Worm (Caenorhabditis elegans) whole organism, young adult: ENCODE results near the gene rpl-16.
A peak's percentile ranks its signal among the peaks of the same experiment; 100 is the strongest.

Experiments
- B0336.3 ChIP-seq: fragments of 200-800 bp; sonication (Bioruptor generic); IDR thresholded peaks from 2 replicates; pipeline ENCODE4 v1.3.6; 2022; ENCODE audit warnings: missing genetic modification characterization, missing compliant biosample characterization
- F33H1.4 ChIP-seq: fragments of 200-800 bp; sonication (Bioruptor generic); IDR thresholded peaks from 2 replicates; pipeline ENCODE4 v1.3.6; 2022; ENCODE audit warnings: missing genetic modification reagents, missing genetic modification characterization, missing compliant biosample characterization
- F49E8.2 ChIP-seq: sonication (generic microtip); optimal IDR thresholded peaks from 3 replicates; lab custom pipeline; 2017; ENCODE audit warnings: missing genetic modification characterization, mild to moderate bottlenecking, missing compliant biosample characterization, antibody characterized with exemption, moderate library complexity; ENCODE audit not compliant: insufficient read depth
- F55B11.4 ChIP-seq: sonication (generic microtip); optimal IDR thresholded peaks from 2 replicates; lab custom pipeline; 2016; ENCODE audit warnings: missing compliant biosample characterization, missing genetic modification characterization, borderline replicate concordance; ENCODE audit not compliant: insufficient read depth
- Y56A3A.18 ChIP-seq: fragments of 200-800 bp; sonication (Bioruptor generic); IDR thresholded peaks from 2 replicates; pipeline ENCODE4 v1.3.6; 2022; ENCODE audit warnings: missing genetic modification reagents, missing genetic modification characterization, missing compliant biosample characterization
- ZK185.1 ChIP-seq: sonication (generic microtip); optimal IDR thresholded peaks from 2 replicates; lab custom pipeline; 2016; ENCODE audit warnings: mild to moderate bottlenecking, missing genetic modification characterization, missing compliant biosample characterization; ENCODE audit not compliant: poor library complexity, severe bottlenecking
- aptf-3 ChIP-seq: fragments of 200-800 bp; sonication (Bioruptor generic); IDR thresholded peaks from 2 replicates; pipeline ENCODE4 v1.3.6; 2022; ENCODE audit warnings: missing genetic modification characterization, missing compliant biosample characterization
- athp-1 ChIP-seq: sonication (generic microtip); optimal IDR thresholded peaks from 2 replicates; lab custom pipeline; 2017; ENCODE audit warnings: mild to moderate bottlenecking, missing genetic modification characterization, missing compliant biosample characterization
- bed-2 ChIP-seq: fragments of 200-800 bp; sonication (Bioruptor generic); IDR thresholded peaks from 2 replicates; pipeline ENCODE4 v1.3.6; 2022; ENCODE audit warnings: missing genetic modification reagents, missing genetic modification characterization, missing compliant biosample characterization
- ccch-3 ChIP-seq: fragments of 200-800 bp; sonication (Bioruptor generic); optimal IDR thresholded peaks from 2 replicates; lab custom pipeline; 2018; ENCODE audit warnings: mild to moderate bottlenecking, missing genetic modification characterization, missing compliant biosample characterization
- cebp-1 ChIP-seq, 2 experiments: fragments of 200-800 bp in 1 of 2; sonication (Bioruptor generic) in 1 of 2; sonication (generic microtip) in 1 of 2; IDR thresholded peaks in 1 of 2; optimal IDR thresholded peaks in 1 of 2; 2 replicates each; pipeline versions ENCODE4 v1.3.6 to Lab custom; 2017 to 2022; ENCODE audit warnings: missing compliant biosample characterization in 2 of 2, missing genetic modification characterization in 2 of 2, mild to moderate bottlenecking in 1 of 2, missing genetic modification reagents in 1 of 2, moderate library complexity in 1 of 2
- cebp-2 ChIP-seq: fragments of 200-800 bp; sonication (Bioruptor generic); IDR thresholded peaks from 2 replicates; pipeline ENCODE4 v1.3.6; 2022; ENCODE audit warnings: missing genetic modification characterization, missing compliant biosample characterization
- ceh-100 ChIP-seq: fragments of 200-800 bp; sonication (Bioruptor generic); IDR thresholded peaks from 2 replicates; pipeline ENCODE4 v1.3.6; 2022; ENCODE audit warnings: missing genetic modification reagents, missing genetic modification characterization, missing compliant biosample characterization
- ceh-58 ChIP-seq: fragments of 200-800 bp; sonication (Bioruptor generic); IDR thresholded peaks from 2 replicates; pipeline ENCODE4 v1.3.6; 2022; ENCODE audit warnings: missing genetic modification characterization, missing compliant biosample characterization
- ceh-79 ChIP-seq: sonication (generic microtip); optimal IDR thresholded peaks from 2 replicates; lab custom pipeline; 2017; ENCODE audit warnings: mild to moderate bottlenecking, missing genetic modification characterization, missing compliant biosample characterization
- ceh-91 ChIP-seq: fragments of 200-800 bp; sonication (Bioruptor generic); IDR thresholded peaks from 2 replicates; pipeline ENCODE4 v1.3.6; 2022; ENCODE audit warnings: missing genetic modification reagents, missing genetic modification characterization, missing compliant biosample characterization
- dox-1 ChIP-seq: fragments of 200-800 bp; sonication (Bioruptor generic); IDR thresholded peaks from 2 replicates; pipeline ENCODE4 v1.3.6; 2022; ENCODE audit warnings: missing genetic modification reagents, missing genetic modification characterization, missing compliant biosample characterization
- ekl-4 ChIP-seq: fragments of 200-800 bp; sonication (Bioruptor generic); IDR thresholded peaks from 2 replicates; pipeline ENCODE4 v1.3.6; 2022; ENCODE audit warnings: missing genetic modification reagents, missing genetic modification characterization, missing compliant biosample characterization
- gei-17 ChIP-seq: fragments of 200-800 bp; sonication (Bioruptor generic); optimal IDR thresholded peaks from 2 replicates; lab custom pipeline; 2018; ENCODE audit warnings: mild to moderate bottlenecking, missing genetic modification characterization, missing compliant biosample characterization
- hlh-26 ChIP-seq: fragments of 200-800 bp; sonication (Bioruptor generic); conservative IDR thresholded peaks from 2 replicates; pipeline ENCODE4 v1.3.6; 2022; ENCODE audit warnings: missing genetic modification reagents, missing genetic modification characterization, missing compliant biosample characterization
- hmg-20 ChIP-seq: fragments of 200-800 bp; sonication (Bioruptor generic); IDR thresholded peaks from 2 replicates; pipeline ENCODE4 v1.3.6; 2022; ENCODE audit warnings: missing genetic modification reagents, missing genetic modification characterization, missing compliant biosample characterization
- lag-1 ChIP-seq: fragments of 200-800 bp; sonication (Bioruptor generic); IDR thresholded peaks from 2 replicates; pipeline ENCODE4 v1.3.6; 2022; ENCODE audit warnings: missing genetic modification reagents, missing genetic modification characterization, missing compliant biosample characterization
- let-526 ChIP-seq: fragments of 200-800 bp; sonication (Bioruptor generic); IDR thresholded peaks from 2 replicates; pipeline ENCODE4 v1.3.6; 2022; ENCODE audit warnings: missing genetic modification reagents, missing genetic modification characterization, missing compliant biosample characterization
- lsl-1 ChIP-seq: fragments of 200-800 bp; sonication (Bioruptor generic); optimal IDR thresholded peaks from 2 replicates; lab custom pipeline; 2018; ENCODE audit warnings: mild to moderate bottlenecking, missing genetic modification characterization, moderate library complexity, missing compliant biosample characterization
- lsy-27 ChIP-seq: sonication (generic microtip); optimal IDR thresholded peaks from 2 replicates; lab custom pipeline; 2017; ENCODE audit warnings: missing genetic modification characterization, mild to moderate bottlenecking, missing compliant biosample characterization, antibody characterized with exemption, missing genotype, borderline replicate concordance; ENCODE audit not compliant: insufficient read depth
- madf-10 ChIP-seq: sonication (generic microtip); optimal IDR thresholded peaks from 2 replicates; lab custom pipeline; 2016; ENCODE audit warnings: mild to moderate bottlenecking, missing genetic modification characterization, missing compliant biosample characterization
- madf-6 ChIP-seq: fragments of 200-800 bp; sonication (Bioruptor generic); IDR thresholded peaks from 2 replicates; pipeline ENCODE4 v1.3.6; 2022; ENCODE audit warnings: missing genetic modification reagents, missing genetic modification characterization, missing compliant biosample characterization
- nfya-1 ChIP-seq: sonication (generic microtip); optimal IDR thresholded peaks from 2 replicates; lab custom pipeline; 2017; ENCODE audit warnings: antibody characterized with exemption, missing compliant biosample characterization, missing genetic modification characterization, borderline replicate concordance; ENCODE audit not compliant: insufficient read depth
- nfyb-1 ChIP-seq: fragments of 200-800 bp; sonication (Bioruptor generic); IDR thresholded peaks from 2 replicates; pipeline ENCODE4 v1.3.6; 2022; ENCODE audit warnings: missing genetic modification reagents, missing genetic modification characterization, missing compliant biosample characterization
- nhr-120 ChIP-seq: fragments of 200-800 bp; sonication (Bioruptor generic); IDR thresholded peaks from 2 replicates; pipeline ENCODE4 v1.3.6; 2022; ENCODE audit warnings: missing genetic modification characterization, missing compliant biosample characterization
- nhr-179 ChIP-seq: sonication (generic microtip); optimal IDR thresholded peaks from 2 replicates; lab custom pipeline; 2016; ENCODE audit warnings: mild to moderate bottlenecking, missing genetic modification characterization, missing compliant biosample characterization
- nhr-80 ChIP-seq: sonication (generic microtip); optimal IDR thresholded peaks from 2 replicates; lab custom pipeline; 2016; ENCODE audit warnings: missing genetic modification characterization, missing compliant biosample characterization
- pbrm-1 ChIP-seq: fragments of 200-800 bp; sonication (Bioruptor generic); IDR thresholded peaks from 2 replicates; pipeline ENCODE4 v1.3.6; 2022; ENCODE audit warnings: missing genetic modification reagents, missing genetic modification characterization, missing compliant biosample characterization
- pha-4 ChIP-seq: fragments of 150-350 bp; sonication (generic microtip); optimal IDR thresholded peaks from 2 replicates; lab custom pipeline; 2014; ENCODE audit warnings: missing biosample characterization, missing genetic modification reagents, missing genetic modification characterization
- repo-1 ChIP-seq: sonication (generic microtip); optimal IDR thresholded peaks from 2 replicates; lab custom pipeline; 2017; ENCODE audit warnings: mild to moderate bottlenecking, missing genetic modification characterization, missing compliant biosample characterization
- sdz-38 ChIP-seq: sonication (generic microtip); optimal IDR thresholded peaks from 2 replicates; lab custom pipeline; 2016; ENCODE audit warnings: missing genotype, missing genetic modification characterization, missing compliant biosample characterization
- tlf-1 ChIP-seq: fragments of 200-800 bp; sonication (Bioruptor generic); optimal IDR thresholded peaks from 2 replicates; lab custom pipeline; 2018; ENCODE audit warnings: mild to moderate bottlenecking, missing genetic modification characterization, missing compliant biosample characterization
- unc-130 ChIP-seq: sonication (generic microtip); optimal IDR thresholded peaks from 2 replicates; lab custom pipeline; 2016; ENCODE audit warnings: missing genetic modification reagents, missing genetic modification characterization, missing compliant biosample characterization
- xnd-1 ChIP-seq: sonication (generic microtip); optimal IDR thresholded peaks from 2 replicates; lab custom pipeline; 2016; ENCODE audit warnings: missing genotype, missing genetic modification reagents, missing genetic modification characterization, missing compliant biosample characterization
- zim-3 ChIP-seq: sonication (generic microtip); optimal IDR thresholded peaks from 2 replicates; lab custom pipeline; 2017; ENCODE audit warnings: mild to moderate bottlenecking, missing genetic modification characterization, moderate library complexity, missing compliant biosample characterization
- ztf-18 ChIP-seq: sonication (generic microtip); optimal IDR thresholded peaks from 2 replicates; lab custom pipeline; 2016; ENCODE audit warnings: missing genotype, mild to moderate bottlenecking, missing genetic modification characterization, missing compliant biosample characterization
- ztf-3 ChIP-seq: fragments of 200-800 bp; sonication (Bioruptor generic); optimal IDR thresholded peaks from 2 replicates; lab custom pipeline; 2018; ENCODE audit warnings: mild to moderate bottlenecking, missing genetic modification characterization, missing compliant biosample characterization

Gene rpl-16

DNA sequence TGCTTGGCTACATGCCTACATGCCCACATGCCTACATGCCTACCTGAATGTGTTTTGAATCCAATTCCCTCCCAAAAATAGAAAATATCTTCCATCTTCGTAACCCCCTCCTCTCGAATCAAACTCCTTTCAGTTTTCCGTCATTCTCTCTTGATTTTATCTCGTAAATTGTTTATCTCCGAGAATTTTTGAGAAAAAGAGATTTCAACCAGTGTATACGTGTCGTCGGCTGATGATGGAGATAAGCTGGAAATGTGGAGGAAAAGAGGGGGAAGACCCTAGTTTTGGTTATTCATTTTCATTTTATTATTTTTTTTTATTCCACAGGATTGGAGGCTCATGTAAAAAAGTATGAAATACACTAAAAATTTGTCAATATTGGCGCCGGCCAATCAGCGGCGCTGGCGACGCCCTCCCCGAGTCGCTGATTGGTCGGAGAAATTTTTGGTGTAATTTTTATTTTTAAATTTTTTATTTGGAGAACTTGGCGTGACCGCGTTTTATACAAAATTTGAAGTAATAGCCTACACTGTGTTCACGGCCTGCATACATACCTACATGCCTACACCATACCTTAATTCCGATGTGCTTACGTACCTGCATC, 24.5 kb downstream of the rpl-16 start:
- TF ChIP-seq xnd-1 (tag; lab: Kevin White, UChicago): no peak
- no peak for TF ChIP-seq tlf-1 (GFP tag; lab: Kevin White, UChicago)
- TF ChIP-seq nfyb-1 (GFP tag; lab: Robert Waterston, UW): 0 out of 2 replicates have a peak, but pooled peaks have one; percentile 35

DNA sequence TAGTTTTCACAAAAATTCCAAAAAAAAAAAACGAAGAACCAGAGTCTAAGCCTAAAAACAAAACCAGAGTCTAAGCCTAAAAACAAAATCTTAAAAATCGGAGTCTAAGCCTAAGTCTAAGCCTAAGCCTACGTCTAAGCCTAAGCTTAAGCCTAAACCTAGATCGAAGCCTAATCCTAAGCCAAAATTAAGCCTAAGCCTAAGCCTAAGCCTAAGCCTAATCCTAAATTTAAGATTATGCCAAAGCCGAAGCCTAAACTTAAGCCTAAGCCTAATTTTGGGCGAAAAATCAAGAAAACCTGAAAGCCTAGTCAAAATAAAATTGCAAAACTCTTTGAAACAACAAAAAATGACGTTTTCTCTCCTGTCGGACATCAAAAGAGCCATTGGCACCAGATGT, 26.0 kb downstream of the rpl-16 start:
- no peak for TF ChIP-seq ceh-58
- TF ChIP-seq ztf-3 (GFP tag; lab: Kevin White, UChicago): no peak
- TF ChIP-seq pha-4 (tag; lab: Kevin White, UChicago): no peak
- no peak for TF ChIP-seq madf-10 (tag; lab: Kevin White, UChicago)
- no peak for TF ChIP-seq lsy-27 (tag; lab: Kevin White, UChicago)
- no peak for TF ChIP-seq madf-6 (GFP tag; lab: Robert Waterston, UW)
- no peak for TF ChIP-seq gei-17 (GFP tag; lab: Kevin White, UChicago)
- TF ChIP-seq cebp-2 (GFP tag; lab: Robert Waterston, UW): no peak
- TF ChIP-seq hlh-26 (GFP tag; lab: Robert Waterston, UW): no peak
- no peak for TF ChIP-seq ceh-79
- no peak for TF ChIP-seq nhr-120 (GFP tag; lab: Robert Waterston, UW)
- TF ChIP-seq ceh-91 (GFP tag; lab: Robert Waterston, UW): no peak
- TF ChIP-seq cebp-1 (GFP tag; IDR thresholded peaks at IDR 0.05; lab: Robert Waterston, UW): no peak
- TF ChIP-seq cebp-1 (tag; optimal IDR thresholded peaks at IDR 0.05; lab: Kevin White, UChicago): no peak
- TF ChIP-seq athp-1 (tag; lab: Kevin White, UChicago): no peak

DNA sequence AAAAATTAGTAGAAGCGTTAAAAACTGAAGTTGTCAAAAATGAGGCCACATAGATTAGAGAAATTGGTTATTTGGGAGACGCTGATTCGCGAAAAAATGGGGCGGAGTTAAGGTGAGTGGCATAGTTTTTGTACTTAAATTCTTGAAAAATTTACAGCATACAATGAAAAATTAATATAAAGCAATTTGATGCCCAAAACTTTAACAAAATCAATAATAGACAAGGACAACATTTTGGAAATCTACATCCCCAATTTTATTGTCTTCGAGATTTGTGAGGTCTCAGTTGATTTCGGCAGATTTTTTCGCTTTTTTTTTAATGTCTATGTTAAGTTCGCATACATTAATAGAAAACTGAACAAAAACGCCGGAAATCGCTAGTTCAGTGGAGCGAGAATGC, 27.2 kb downstream of the rpl-16 start:
- TF ChIP-seq ceh-100 (GFP tag; lab: Robert Waterston, UW) (peak; percentile 86), bed-2 (GFP tag; lab: Robert Waterston, UW) (0 out of 2 replicates have a peak, but pooled peaks have one; percentile 8), unc-130 (GFP tag; lab: Kevin White, UChicago) (peak; percentile 7), F33H1.4 (GFP tag; lab: Robert Waterston, UW) (no peak), ccch-3 (GFP tag; lab: Kevin White, UChicago) (peak; percentile 5)

ce11 chrIII:3475497-3475896, 27.9 kb downstream of the rpl-16 start, which contains the start of gene C34C12.9:
Gene C34C12.9, minus strand, starts transcription at chrIII:3475512.
- TF ChIP-seq B0336.3 (GFP tag; lab: Robert Waterston, UW): no peak
- TF ChIP-seq Y56A3A.18: 0 out of 2 replicates have a peak, but pooled peaks have one; percentile 36
- TF ChIP-seq pha-4 (tag; lab: Kevin White, UChicago): no peak
- TF ChIP-seq ekl-4 (GFP tag; lab: Robert Waterston, UW): no peak
- no peak for TF ChIP-seq hmg-20
- TF ChIP-seq repo-1 (tag; lab: Kevin White, UChicago): no peak
- no peak for TF ChIP-seq zim-3
- TF ChIP-seq ztf-18 (tag; lab: Kevin White, UChicago): no peak
- TF ChIP-seq pbrm-1 (GFP tag; lab: Robert Waterston, UW): no peak
- no peak for TF ChIP-seq F55B11.4
- TF ChIP-seq F49E8.2 (tag; lab: Kevin White, UChicago): no peak
- no peak for TF ChIP-seq nfya-1 (tag; lab: Kevin White, UChicago)
- TF ChIP-seq xnd-1 (tag; lab: Kevin White, UChicago): no peak
- TF ChIP-seq lsy-27 (tag; lab: Kevin White, UChicago): no peak
- no peak for TF ChIP-seq nhr-179 (tag; lab: Kevin White, UChicago)
- TF ChIP-seq dox-1: peak; percentile 20; the same call in 1 of the 2 replicates
- TF ChIP-seq nfyb-1 (GFP tag; lab: Robert Waterston, UW): no peak
- no peak for TF ChIP-seq ZK185.1
- no peak for TF ChIP-seq sdz-38 (tag; lab: Kevin White, UChicago)
- no peak for TF ChIP-seq let-526 (GFP tag; lab: Robert Waterston, UW)
- peak; percentile 54 for TF ChIP-seq nhr-80 (tag; lab: Kevin White, UChicago)
- TF ChIP-seq aptf-3: no peak
- no peak for TF ChIP-seq lsl-1 (GFP tag; lab: Kevin White, UChicago)
- no peak for TF ChIP-seq lag-1 (GFP tag; lab: Robert Waterston, UW)
